Worm (Caenorhabditis elegans): Measurements from ENCODE around the gene C54E10.3.

DNA sequence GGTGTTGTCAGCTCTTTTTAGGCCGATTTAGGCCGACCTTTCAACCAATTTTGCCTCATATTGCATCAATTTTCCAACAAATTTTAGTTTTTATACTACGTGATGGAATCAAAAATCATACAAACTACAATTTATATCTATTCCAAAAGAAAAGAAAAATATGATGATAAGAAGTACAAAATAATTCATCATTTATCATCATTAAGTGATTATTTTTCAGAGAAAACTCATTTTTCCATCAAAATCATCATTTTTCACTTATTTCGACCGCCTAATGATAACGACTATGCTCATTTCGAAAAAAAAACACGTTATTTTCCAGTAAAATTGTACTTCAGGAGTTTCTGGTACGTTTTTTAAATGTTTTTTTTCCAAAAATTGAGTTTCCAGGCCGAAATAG, 44.0 kb downstream of the C54E10.3 start:
- TF ChIP-seq him-1 (tag; optimal IDR thresholded peaks at IDR 0.05) = no peak
- no peak for TF ChIP-seq W03F9.2 (tag; optimal IDR thresholded peaks at IDR 0.05)
- TF ChIP-seq dao-5 (tag; optimal IDR thresholded peaks at IDR 0.05) = no peak
